Fruit fly (Drosophila melanogaster) whole organism, wandering third instar larva: ENCODE measurements around the gene Atg2.

Source experiments
- Abd-B ChIP-seq: fragments of >200 bp; optimal IDR thresholded peaks from 2 replicates; lab custom pipeline; 2017; ENCODE audit warnings: missing biosample characterization, missing genetic modification characterization
- CG32264 ChIP-seq: fragments of 200-800 bp; sonication (Bioruptor generic); optimal IDR thresholded peaks from 2 replicates; lab custom pipeline; 2016; ENCODE audit warnings: missing biosample characterization, missing genetic modification characterization
- CG9705 ChIP-seq: fragments of 200-800 bp; sonication (Bioruptor generic); optimal IDR thresholded peaks from 2 replicates; lab custom pipeline; 2018; ENCODE audit warnings: missing biosample characterization, mild to moderate bottlenecking, missing genetic modification characterization
- Dfd ChIP-seq: fragments of >200 bp; optimal IDR thresholded peaks from 2 replicates; lab custom pipeline; 2017; ENCODE audit warnings: missing biosample characterization, missing genetic modification characterization
- GATAd ChIP-seq: sonication (Bioruptor generic); optimal IDR thresholded peaks from 2 replicates; lab custom pipeline; 2016; ENCODE audit warnings: missing biosample characterization, missing genetic modification characterization
- HLH106 ChIP-seq: fragments of 200-800 bp; optimal IDR thresholded peaks from 3 replicates; lab custom pipeline; 2019; ENCODE audit warnings: missing biosample characterization, mild to moderate bottlenecking, missing genetic modification characterization, moderate library complexity
- Hnf4 ChIP-seq: fragments of 200-800 bp; sonication (Bioruptor generic); optimal IDR thresholded peaks from 2 replicates; lab custom pipeline; 2016; ENCODE audit warnings: missing biosample characterization, mild to moderate bottlenecking, missing genetic modification characterization
- Hr78 ChIP-seq: fragments of >200 bp; optimal IDR thresholded peaks from 2 replicates; lab custom pipeline; 2017; ENCODE audit warnings: missing biosample characterization, missing genetic modification characterization
- Hr83 ChIP-seq: fragments of 200-300 bp; sonication (Bioruptor generic); optimal IDR thresholded peaks from 2 replicates; lab custom pipeline; 2016; ENCODE audit warnings: missing biosample characterization, mild to moderate bottlenecking, missing genetic modification characterization, moderate library complexity; ENCODE audit not compliant: poor library complexity, severe bottlenecking
- Jra ChIP-seq: sonication (Bioruptor generic); optimal IDR thresholded peaks from 2 replicates; lab custom pipeline; 2016; ENCODE audit warnings: missing biosample characterization, missing genetic modification characterization
- Mio ChIP-seq: sonication (Bioruptor generic); optimal IDR thresholded peaks from 2 replicates; lab custom pipeline; 2016; ENCODE audit warnings: missing biosample characterization, missing genetic modification characterization
- Myc ChIP-seq: fragments of >200 bp; optimal IDR thresholded peaks from 2 replicates; lab custom pipeline; 2017
- OdsH ChIP-seq: fragments of 200-800 bp; sonication (Bioruptor generic); optimal IDR thresholded peaks from 2 replicates; lab custom pipeline; 2016; ENCODE audit warnings: missing biosample characterization, mild to moderate bottlenecking, missing genetic modification characterization
- Rel ChIP-seq, 2 experiments: fragments of 200-800 bp; sonication (Bioruptor generic) in 1 of 2; optimal IDR thresholded peaks; 2 replicates in 1 of 2; 3 replicates in 1 of 2; lab custom pipeline; 2016 to 2019; ENCODE audit warnings: mild to moderate bottlenecking in 2 of 2, missing biosample characterization in 2 of 2, missing genetic modification characterization in 2 of 2, moderate library complexity in 1 of 2
- Sp1 ChIP-seq: fragments of 200-800 bp; sonication (Bioruptor generic); optimal IDR thresholded peaks from 3 replicates; lab custom pipeline; 2019; ENCODE audit warnings: missing biosample characterization, mild to moderate bottlenecking, missing genetic modification characterization, moderate library complexity
- br ChIP-seq: fragments of 200-800 bp; sonication (Bioruptor generic); optimal IDR thresholded peaks from 2 replicates; lab custom pipeline; 2016; ENCODE audit warnings: missing biosample characterization, missing genetic modification characterization
- dl ChIP-seq, 2 experiments: fragments of 175-275, 200-275 bp in 1 of 2; fragments of 200-275 bp in 1 of 2; sonication (Bioruptor generic); optimal IDR thresholded peaks; lab custom pipeline; 2018; ENCODE audit warnings: mild to moderate bottlenecking in 2 of 2, missing biosample characterization in 2 of 2, missing genetic modification characterization in 2 of 2, moderate library complexity in 2 of 2; ENCODE audit not compliant: partially characterized antibody in 2 of 2, insufficient read depth in 1 of 2
- dmrt93B ChIP-seq: fragments of 200-800 bp; sonication (Bioruptor generic); optimal IDR thresholded peaks from 2 replicates; lab custom pipeline; 2018; ENCODE audit warnings: missing biosample characterization, mild to moderate bottlenecking, missing genetic modification characterization
- dsf ChIP-seq: sonication (Bioruptor generic); optimal IDR thresholded peaks from 2 replicates; lab custom pipeline; 2016; ENCODE audit warnings: missing biosample characterization, missing genetic modification characterization, borderline replicate concordance
- ey ChIP-seq: fragments of 200-800 bp; sonication (Bioruptor generic); optimal IDR thresholded peaks from 2 replicates; lab custom pipeline; 2016; ENCODE audit warnings: missing biosample characterization, missing genetic modification characterization
- foxo ChIP-seq, 2 experiments: fragments of 200-800 bp; sonication (Bioruptor generic); optimal IDR thresholded peaks; 2 replicates in 1 of 2; 3 replicates in 1 of 2; lab custom pipeline; 2016 to 2017; ENCODE audit warnings: missing biosample characterization in 2 of 2, missing genetic modification characterization in 2 of 2
- fru ChIP-seq: fragments of 200-800 bp; sonication (Bioruptor generic); optimal IDR thresholded peaks from 3 replicates; lab custom pipeline; 2016; ENCODE audit warnings: missing biosample characterization, mild to moderate bottlenecking, missing genetic modification characterization
- h ChIP-seq: fragments of 200-800 bp; sonication (Bioruptor generic); optimal IDR thresholded peaks from 3 replicates; lab custom pipeline; 2016; ENCODE audit warnings: missing biosample characterization, mild to moderate bottlenecking, missing genetic modification characterization
- jim ChIP-seq: fragments of 175-275, 200-325 bp; sonication (Bioruptor generic); optimal IDR thresholded peaks from 2 replicates; lab custom pipeline; 2016; ENCODE audit warnings: missing biosample characterization, mild to moderate bottlenecking, missing genetic modification characterization
- pan ChIP-seq: fragments of >200 bp; optimal IDR thresholded peaks from 2 replicates; lab custom pipeline; 2017
- psq ChIP-seq: fragments of 200-800 bp; sonication (Bioruptor generic); optimal IDR thresholded peaks from 3 replicates; lab custom pipeline; 2017; ENCODE audit warnings: missing biosample characterization, mild to moderate bottlenecking, missing genetic modification characterization, moderate library complexity
- rgr ChIP-seq: fragments of 200-800 bp; sonication (Bioruptor generic); optimal IDR thresholded peaks from 3 replicates; lab custom pipeline; 2016; ENCODE audit warnings: missing biosample characterization, mild to moderate bottlenecking, missing genetic modification characterization
- sage ChIP-seq: fragments of 200-800 bp; sonication (Bioruptor generic); optimal IDR thresholded peaks from 2 replicates; lab custom pipeline; 2016; ENCODE audit warnings: missing biosample characterization, mild to moderate bottlenecking, missing genetic modification characterization
- sv ChIP-seq: fragments of 200-800 bp; sonication (Bioruptor generic); optimal IDR thresholded peaks from 3 replicates; lab custom pipeline; 2016; ENCODE audit warnings: missing biosample characterization, missing genetic modification characterization
- tai ChIP-seq: sonication (Bioruptor generic); optimal IDR thresholded peaks from 2 replicates; lab custom pipeline; 2016; ENCODE audit warnings: missing biosample characterization, missing genetic modification characterization
- usp ChIP-seq: fragments of >200 bp; optimal IDR thresholded peaks from 2 replicates; lab custom pipeline; 2017; ENCODE audit warnings: missing biosample characterization, missing genetic modification characterization
- woc ChIP-seq: sonication (Bioruptor generic); optimal IDR thresholded peaks from 2 replicates; lab custom pipeline; 2016; ENCODE audit warnings: missing biosample characterization, mild to moderate bottlenecking, missing genetic modification characterization

Atg2 gene

dm6 chr3L:2766269-2767088 is 7.7 kb upstream of the Atg2 start, which contains the start of the genes Mrtf and Non2:
Gene Mrtf (minus strand): TSS chr3L:2766536.
Gene Non2 (plus strand): TSS chr3L:2766999.
- TF ChIP-seq Hnf4 (GFP tag; lab: Kevin White, UChicago) (peak; percentile 67), sage (GFP tag; lab: Kevin White, UChicago) (no peak), psq (GFP tag; lab: Kevin White, UChicago) (peak; percentile 29), foxo (GFP tag; optimal IDR thresholded peaks at IDR 0.05; lab: Kevin White, UChicago) (peak in 1 of 2 experiments; percentile 70), dsf (GFP tag; lab: Kevin White, UChicago) (peak; percentile 36), woc (GFP tag; lab: Kevin White, UChicago) (peak; percentile 79), rgr (GFP tag; lab: Kevin White, UChicago) (peak; percentile 62), Rel (GFP tag; optimal IDR thresholded peaks at IDR 0.05; lab: Kevin White, UChicago) (no peak), Rel (tag; optimal IDR thresholded peaks at IDR 0.05; lab: Kevin White, UChicago) (peak; percentile 2), sv (peak; percentile 61), Jra (GFP tag; lab: Kevin White, UChicago) (peak; percentile 67), Hr83 (GFP tag; lab: Kevin White, UChicago) (peak; percentile 53), tai (GFP tag; lab: Kevin White, UChicago) (no peak), CG9705 (peak; percentile 58), Myc (lab: Kevin White, UChicago) (peak; percentile 93), ey (GFP tag; lab: Kevin White, UChicago) (peak; percentile 65), HLH106 (tag; lab: Kevin White, UChicago) (peak; percentile 64), fru (GFP tag; lab: Kevin White, UChicago) (peak; percentile 49), br (GFP tag; lab: Kevin White, UChicago) (peak; percentile 27), usp (GFP tag; lab: Kevin White, UChicago) (no peak), GATAd (GFP tag; lab: Kevin White, UChicago) (peak; percentile 18), dl (GFP tag; optimal IDR thresholded peaks at IDR 0.05; lab: Kevin White, UChicago; ENCODE audit: insufficient read depth in 1 of 2, partially characterized antibody in 2 of 2) (no peak), OdsH (GFP tag; lab: Kevin White, UChicago) (peak; percentile 47), Mio (GFP tag; lab: Kevin White, UChicago) (peak; percentile 12), CG32264 (GFP tag; lab: Kevin White, UChicago) (no peak), pan (no peak), Hr78 (no peak), Sp1 (peak; percentile 62), Dfd (GFP tag; lab: Kevin White, UChicago) (no peak), jim (GFP tag; lab: Kevin White, UChicago) (peak; percentile 37), dmrt93B (peak; percentile 26), h (GFP tag; lab: Kevin White, UChicago) (peak; percentile 53)

- TF ChIP-seq sv: no peak
- no peak for TF ChIP-seq Rel (GFP tag; optimal IDR thresholded peaks at IDR 0.05; lab: Kevin White, UChicago)
- TF ChIP-seq Rel (tag; optimal IDR thresholded peaks at IDR 0.05; lab: Kevin White, UChicago): peak; percentile 55
- no peak for TF ChIP-seq dsf (GFP tag; lab: Kevin White, UChicago)
- TF ChIP-seq Abd-B (GFP tag; lab: Kevin White, UChicago): no peak
Measured at dm6 chr3L:2772045-2772444, 2.1 kb upstream of the Atg2 start, which contains the start of gene AhcyL1. Gene AhcyL1 (minus strand): TSS chr3L:2772325.

DNA sequence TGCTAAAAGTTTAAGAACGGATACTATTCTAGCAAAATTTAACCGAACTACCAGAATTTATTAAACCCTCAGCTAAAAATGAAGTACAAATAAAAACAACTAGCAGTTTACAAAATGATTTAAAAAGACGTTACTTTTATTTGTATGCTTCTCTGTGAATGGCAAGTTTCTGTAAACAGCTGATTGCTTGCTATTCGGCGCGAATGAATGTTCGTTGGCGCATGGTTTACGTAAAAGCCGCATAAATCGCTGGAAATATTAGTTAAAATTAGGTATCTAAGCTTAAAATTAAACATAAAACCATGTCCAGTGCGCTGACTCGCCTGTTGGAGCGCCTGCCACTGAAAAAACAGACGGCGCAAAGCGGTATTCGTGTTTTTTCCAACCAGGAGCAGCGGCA is 6.6 kb downstream of the Atg2 start, which contains the start of gene mRpS35:
mRpS35 (plus strand) TSS at position 189 of the 400 bp plus-strand sequence.
- no peak for TF ChIP-seq GATAd (GFP tag; lab: Kevin White, UChicago)
- TF ChIP-seq OdsH (GFP tag; lab: Kevin White, UChicago): no peak
- no peak for TF ChIP-seq Mio (GFP tag; lab: Kevin White, UChicago)
- TF ChIP-seq fru (GFP tag; lab: Kevin White, UChicago): no peak
- TF ChIP-seq Sp1: no peak
- TF ChIP-seq dmrt93B: no peak
- no peak for TF ChIP-seq rgr (GFP tag; lab: Kevin White, UChicago)
- no peak for TF ChIP-seq Hr83 (GFP tag; lab: Kevin White, UChicago)
